Fruit fly (Drosophila melanogaster): ENCODE data around the gene Shawl.
A peak's percentile ranks its signal among the peaks of the same experiment; 100 is the strongest.

Gene Shawl

dm6 chr2L:9388013-9388605 is 26.8 kb downstream of the Shawl start (continued):
- TF ChIP-seq zen2 (GFP tag; IDR thresholded peaks at IDR 0.05; ENCODE audit: partially characterized antibody) (no peak), CG5953 (GFP tag; IDR thresholded peaks at IDR 0.05) (no peak), ap (GFP tag; IDR thresholded peaks at IDR 0.05) (peak; percentile 66), CG8944 (GFP tag; optimal IDR thresholded peaks at IDR 0.05) (peak; percentile 61), sd (tag; optimal IDR thresholded peaks at IDR 0.05) (peak; percentile 69), CG6254 (GFP tag; optimal IDR thresholded peaks at IDR 0.05) (no peak), CG10267 (tag; optimal IDR thresholded peaks at IDR 0.05) (no peak), yki (optimal IDR thresholded peaks at IDR 0.05) (no peak), bbx (GFP tag; IDR thresholded peaks at IDR 0.05; ENCODE audit: partially characterized antibody) (no peak), Gug (GFP tag; IDR thresholded peaks at IDR 0.05) (peak; percentile 87; the same call in 3 of the 4 replicates), CG6791 (GFP tag; IDR thresholded peaks at IDR 0.05; ENCODE audit: partially characterized antibody) (no peak), Mad (GFP tag; optimal IDR thresholded peaks at IDR 0.05) (peak; percentile 46), CG32767 (GFP tag; IDR thresholded peaks at IDR 0.05) (no peak), CG11093 (GFP tag; IDR thresholded peaks at IDR 0.05) (no peak), abd-A (tag; optimal IDR thresholded peaks at IDR 0.05) (peak; percentile 25), CG17912 (GFP tag; optimal IDR thresholded peaks at IDR 0.05) (no peak), CG10431 (GFP tag; optimal IDR thresholded peaks at IDR 0.05) (no peak), CG32772 (GFP tag; IDR thresholded peaks at IDR 0.05) (peak; percentile 63; the same call in 1 of the 2 replicates), otp (GFP tag; IDR thresholded peaks at IDR 0.05) (peak; percentile 64; the same call in 1 of the 3 replicates), YL-1 (GFP tag; optimal IDR thresholded peaks at IDR 0.05) (no peak), CG13424 (tag; optimal IDR thresholded peaks at IDR 0.05) (peak; percentile 9), gcm2 (GFP tag; optimal IDR thresholded peaks at IDR 0.05) (peak; percentile 27), gro (GFP tag; optimal IDR thresholded peaks at IDR 0.05) (peak; percentile 84), bowl (GFP tag; IDR thresholded peaks at IDR 0.05) (no peak), pzg (GFP tag; optimal IDR thresholded peaks at IDR 0.05) (peak; percentile 6), CG9609 (GFP tag; optimal IDR thresholded peaks at IDR 0.05) (peak; percentile 65), CG10979 (tag; optimal IDR thresholded peaks at IDR 0.05) (no peak), CG7963 (GFP tag; IDR thresholded peaks at IDR 0.05; ENCODE audit: partially characterized antibody) (no peak), Side (GFP tag; optimal IDR thresholded peaks at IDR 0.05) (peak; percentile 67), ems (GFP tag; optimal IDR thresholded peaks at IDR 0.05) (peak; percentile 59), run (tag; optimal IDR thresholded peaks at IDR 0.05) (no peak), CG7786 (GFP tag; optimal IDR thresholded peaks at IDR 0.05) (peak; percentile 86), CG3838 (GFP tag; optimal IDR thresholded peaks at IDR 0.05) (no peak), CG17385 (GFP tag; optimal IDR thresholded peaks at IDR 0.05) (peak; percentile 25), CG3847 (GFP tag; IDR thresholded peaks at IDR 0.05) (peak; percentile 75), kay (GFP tag; optimal IDR thresholded peaks at IDR 0.05) (peak; percentile 4), psq (GFP tag; optimal IDR thresholded peaks at IDR 0.05) (peak; percentile 28), gfzf (GFP tag; optimal IDR thresholded peaks at IDR 0.05) (no peak), CG14441 (GFP tag; IDR thresholded peaks at IDR 0.05) (peak; percentile 75), oc (tag; optimal IDR thresholded peaks at IDR 0.05) (peak; percentile 23), nau (GFP tag; optimal IDR thresholded peaks at IDR 0.05) (peak; percentile 29), ssp (GFP tag; IDR thresholded peaks at IDR 0.05) (no peak), btn (GFP tag; optimal IDR thresholded peaks at IDR 0.05) (no peak), tup (GFP tag; optimal IDR thresholded peaks at IDR 0.05) (peak; percentile 34), CG31365 (tag; optimal IDR thresholded peaks at IDR 0.05) (peak; percentile 48), CG12071 (GFP tag; optimal IDR thresholded peaks at IDR 0.05) (peak; percentile 75), Stat92E (GFP tag; optimal IDR thresholded peaks at IDR 0.05) (no peak), Usf (GFP tag; optimal IDR thresholded peaks at IDR 0.05) (peak; percentile 60), CG14710 (tag; optimal IDR thresholded peaks at IDR 0.05) (no peak), B-H1 (GFP tag; IDR thresholded peaks at IDR 0.05) (peak; percentile 45; the same call in 1 of the 3 replicates)
